Worm (Caenorhabditis elegans) whole organism, L2 larva: ENCODE data around the gene sdz-21.

ENCODE experiments used
- F13H6.1 ChIP-seq: sonication (generic microtip); optimal IDR thresholded peaks from 2 replicates; lab custom pipeline; 2016; ENCODE audit warnings: missing genetic modification characterization, missing compliant biosample characterization
- R02D3.7 ChIP-seq: fragments of 150-350 bp; optimal IDR thresholded peaks from 2 replicates; lab custom pipeline; 2014; ENCODE audit warnings: missing biosample characterization, missing genetic modification characterization
- Y55F3AM.14 ChIP-seq: fragments of 200-800 bp; sonication (Bioruptor generic); optimal IDR thresholded peaks from 2 replicates; lab custom pipeline; 2018; ENCODE audit warnings: mild to moderate bottlenecking, missing genetic modification characterization, missing compliant biosample characterization
- ZK546.5 ChIP-seq: sonication (generic microtip); optimal IDR thresholded peaks from 2 replicates; lab custom pipeline; 2017; ENCODE audit warnings: missing biosample characterization, missing genetic modification characterization
- alr-1 ChIP-seq: fragments of 150-350 bp; optimal IDR thresholded peaks from 2 replicates; lab custom pipeline; 2014; ENCODE audit warnings: missing biosample characterization, missing genetic modification characterization
- ama-1 ChIP-seq: fragments of 150-350 bp; optimal IDR thresholded peaks from 2 replicates; lab custom pipeline; 2018; ENCODE audit warnings: inconsistent platforms
- blmp-1 ChIP-seq: sonication (generic microtip); optimal IDR thresholded peaks from 2 replicates; lab custom pipeline; 2017; ENCODE audit warnings: missing genetic modification characterization, mild to moderate bottlenecking, missing compliant biosample characterization, antibody characterized with exemption, moderate library complexity; ENCODE audit not compliant: insufficient read depth
- ceh-16 ChIP-seq: fragments of 150-350 bp; optimal IDR thresholded peaks from 2 replicates; lab custom pipeline; 2014; ENCODE audit warnings: missing biosample characterization, missing genetic modification characterization
- ceh-82 ChIP-seq: fragments of 150-350 bp; optimal IDR thresholded peaks from 2 replicates; lab custom pipeline; 2014; ENCODE audit warnings: missing biosample characterization, missing genetic modification characterization
- dmd-4 ChIP-seq: sonication (generic microtip); optimal IDR thresholded peaks from 2 replicates; lab custom pipeline; 2017; ENCODE audit warnings: missing biosample characterization, missing genetic modification characterization
- egl-27 ChIP-seq: sonication (generic microtip); optimal IDR thresholded peaks from 3 replicates; lab custom pipeline; 2017; ENCODE audit warnings: missing biosample characterization, missing genetic modification reagents, missing genetic modification characterization
- elt-1 ChIP-seq: fragments of 150-350 bp; optimal IDR thresholded peaks from 2 replicates; lab custom pipeline; 2014; ENCODE audit warnings: missing biosample characterization, missing genetic modification characterization
- elt-3 ChIP-seq: sonication (generic microtip); optimal IDR thresholded peaks from 2 replicates; lab custom pipeline; 2017; ENCODE audit warnings: missing biosample characterization, missing genetic modification characterization
- fos-1 ChIP-seq: fragments of 150-350 bp; optimal IDR thresholded peaks from 2 replicates; lab custom pipeline; 2014; ENCODE audit warnings: missing biosample characterization, missing genetic modification characterization
- gmeb-1 ChIP-seq: fragments of 150-350 bp; optimal IDR thresholded peaks from 2 replicates; lab custom pipeline; 2014; ENCODE audit warnings: missing biosample characterization, missing genetic modification characterization
- lin-11 ChIP-seq: fragments of 150-350 bp; sonication (generic microtip); optimal IDR thresholded peaks from 2 replicates; lab custom pipeline; 2014; ENCODE audit warnings: missing biosample characterization, missing genetic modification characterization, inconsistent platforms, mixed read lengths
- lin-13 ChIP-seq: fragments of 150-350 bp; optimal IDR thresholded peaks from 2 replicates; lab custom pipeline; 2014; ENCODE audit warnings: missing biosample characterization, missing genetic modification reagents, missing genetic modification characterization
- lin-39 ChIP-seq: fragments of 150-350 bp; optimal IDR thresholded peaks from 2 replicates; lab custom pipeline; 2014; ENCODE audit warnings: missing biosample characterization, missing genetic modification reagents, missing genetic modification characterization
- lsy-2 ChIP-seq, 2 experiments: fragments of 150-350 bp in 1 of 2; sonication (generic microtip) in 1 of 2; optimal IDR thresholded peaks; 2 replicates each; lab custom pipeline; 2014 to 2017; ENCODE audit warnings: missing biosample characterization in 2 of 2, missing genetic modification characterization in 2 of 2
- mbf-1 ChIP-seq: sonication (generic microtip); optimal IDR thresholded peaks from 2 replicates; lab custom pipeline; 2017; ENCODE audit warnings: missing biosample characterization, missing genetic modification characterization
- mdl-1 ChIP-seq, 2 experiments: fragments of 150-350 bp in 1 of 2; sonication (generic microtip) in 1 of 2; optimal IDR thresholded peaks; 2 replicates each; lab custom pipeline; 2017; ENCODE audit warnings: missing biosample characterization in 2 of 2, missing genetic modification characterization in 2 of 2
- nhr-12 ChIP-seq: fragments of 150-350 bp; optimal IDR thresholded peaks from 2 replicates; lab custom pipeline; 2014; ENCODE audit warnings: missing biosample characterization, missing genetic modification characterization
- nhr-129 ChIP-seq: fragments of 150-350 bp; optimal IDR thresholded peaks from 2 replicates; lab custom pipeline; 2014; ENCODE audit warnings: missing biosample characterization, missing genetic modification characterization
- nhr-21 ChIP-seq: fragments of 150-350 bp; optimal IDR thresholded peaks from 2 replicates; lab custom pipeline; 2014; ENCODE audit warnings: missing biosample characterization, missing genetic modification characterization
- nhr-237 ChIP-seq: fragments of 150-350 bp; optimal IDR thresholded peaks from 2 replicates; lab custom pipeline; 2014; ENCODE audit warnings: missing biosample characterization, missing genetic modification characterization
- nhr-6 ChIP-seq: fragments of 150-350 bp; optimal IDR thresholded peaks from 2 replicates; lab custom pipeline; 2014; ENCODE audit warnings: missing biosample characterization, missing genetic modification characterization
- peb-1 ChIP-seq: fragments of 150-350 bp; optimal IDR thresholded peaks from 2 replicates; lab custom pipeline; 2014; ENCODE audit warnings: missing biosample characterization, missing genetic modification characterization
- sem-4 ChIP-seq: fragments of 150-350 bp; optimal IDR thresholded peaks from 2 replicates; lab custom pipeline; 2014; ENCODE audit warnings: missing biosample characterization, missing genetic modification reagents, missing genetic modification characterization
- skn-1 ChIP-seq: sonication (generic microtip); optimal IDR thresholded peaks from 2 replicates; lab custom pipeline; 2017; ENCODE audit warnings: missing biosample characterization, missing genetic modification characterization
- sma-3 ChIP-seq: sonication (generic microtip); optimal IDR thresholded peaks from 2 replicates; lab custom pipeline; 2016; ENCODE audit warnings: missing genetic modification reagents, missing genetic modification characterization, missing compliant biosample characterization
- sma-9 ChIP-seq, 2 experiments: fragments of 150-350 bp in 1 of 2; sonication (generic microtip) in 1 of 2; optimal IDR thresholded peaks; 2 replicates each; lab custom pipeline; 2014 to 2016; ENCODE audit warnings: missing genetic modification characterization in 2 of 2, mild to moderate bottlenecking in 1 of 2, missing biosample characterization in 1 of 2, missing compliant biosample characterization in 1 of 2, missing genetic modification reagents in 1 of 2, moderate library complexity in 1 of 2
- snpc-4 ChIP-seq: fragments of 150-350 bp; optimal IDR thresholded peaks from 2 replicates; lab custom pipeline; 2014; ENCODE audit warnings: missing biosample characterization, missing genetic modification characterization
- unc-39 ChIP-seq: fragments of 150-350 bp; optimal IDR thresholded peaks from 2 replicates; lab custom pipeline; 2014; ENCODE audit warnings: missing biosample characterization, missing genetic modification characterization
- unc-62 ChIP-seq: fragments of 150-350 bp; optimal IDR thresholded peaks from 2 replicates; lab custom pipeline; 2014; ENCODE audit warnings: missing biosample characterization, missing genetic modification reagents, missing genetic modification characterization
- zag-1 ChIP-seq: fragments of 150-350 bp; optimal IDR thresholded peaks from 2 replicates; lab custom pipeline; 2014; ENCODE audit warnings: missing biosample characterization, missing genetic modification characterization
- ztf-4 ChIP-seq: fragments of 150-350 bp; optimal IDR thresholded peaks from 2 replicates; lab custom pipeline; 2014; ENCODE audit warnings: missing biosample characterization, missing genetic modification characterization

sdz-21 gene

DNA sequence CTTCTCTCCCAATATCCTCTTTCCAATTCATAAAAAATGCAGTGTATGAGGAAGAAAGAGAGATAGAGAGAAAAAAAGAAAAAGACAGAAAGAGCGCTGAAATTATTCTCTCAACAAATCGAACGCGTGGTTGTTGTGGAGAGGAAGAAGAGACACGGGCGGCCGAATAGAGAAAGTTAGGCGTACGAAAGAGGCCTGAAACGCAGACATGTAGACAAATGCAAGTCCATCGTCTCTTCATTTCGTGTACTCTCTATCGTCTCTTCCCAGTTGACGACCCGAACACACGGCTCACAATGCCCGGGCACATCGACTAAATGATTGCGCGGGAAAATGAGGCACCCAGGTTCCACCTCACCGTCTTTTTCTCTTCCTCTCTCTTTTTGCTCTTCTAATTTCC, 35.6 kb downstream of the sdz-21 start (continued):
- no peak for TF ChIP-seq ceh-16 (tag; lab: Kevin White, UChicago)
- TF ChIP-seq nhr-21 (tag; lab: Kevin White, UChicago), result peak; percentile 58
- TF ChIP-seq nhr-129 (tag; lab: Kevin White, UChicago), result peak; percentile 84
- peak; percentile 7 for TF ChIP-seq Y55F3AM.14 (GFP tag; lab: Kevin White, UChicago)
- peak; percentile 82 for TF ChIP-seq sma-9 (GFP tag; optimal IDR thresholded peaks at IDR 0.05; lab: Kevin White, UChicago)
- TF ChIP-seq sma-9 (tag; optimal IDR thresholded peaks at IDR 0.05; lab: Kevin White, UChicago), result no peak
- peak; percentile 59 for TF ChIP-seq sem-4 (tag; lab: Kevin White, UChicago)
- TF ChIP-seq nhr-12 (tag; lab: Kevin White, UChicago), result no peak
- no peak for TF ChIP-seq ama-1 (lab: Kevin White, UChicago)
- peak; percentile 21 for TF ChIP-seq zag-1 (tag; lab: Kevin White, UChicago)
- no peak for TF ChIP-seq elt-3 (tag; lab: Kevin White, UChicago)
- peak; percentile 41 for TF ChIP-seq sma-3 (GFP tag; lab: Kevin White, UChicago)
- no peak for TF ChIP-seq mbf-1 (tag; lab: Kevin White, UChicago)
- TF ChIP-seq peb-1 (tag; lab: Kevin White, UChicago), result no peak
- TF ChIP-seq F13H6.1, result peak; percentile 85
- peak; percentile 78 for TF ChIP-seq blmp-1 (tag; lab: Kevin White, UChicago)

DNA sequence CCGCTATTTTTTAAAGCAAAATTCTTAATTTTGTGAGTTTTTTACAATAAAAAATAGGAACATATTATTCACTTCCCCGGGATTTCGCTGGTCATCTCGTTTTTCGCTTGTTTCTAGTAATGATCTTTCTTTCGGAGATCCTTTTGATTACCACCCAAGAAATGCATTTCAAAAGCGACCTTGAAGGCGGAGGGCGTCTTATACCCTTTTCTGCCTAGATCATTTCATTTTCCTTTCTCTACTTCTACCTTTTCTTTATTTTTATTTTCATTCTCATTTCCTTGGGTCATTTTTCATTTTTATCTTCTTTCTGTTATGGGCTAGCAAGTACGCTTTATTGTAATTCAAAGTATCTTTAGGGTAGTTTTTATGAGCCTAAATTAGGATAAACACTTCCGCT, 36.7 kb downstream of the sdz-21 start:
- TF ChIP-seq R02D3.7 (tag; lab: Kevin White, UChicago) (no peak), lsy-2 (tag; optimal IDR thresholded peaks at IDR 0.05; lab: Kevin White, UChicago) (no peak), ztf-4 (tag; lab: Kevin White, UChicago) (peak; percentile 4), lin-13 (GFP tag; lab: Kevin White, UChicago) (no peak), peb-1 (tag; lab: Kevin White, UChicago) (no peak), nhr-6 (tag; lab: Kevin White, UChicago) (no peak), ceh-82 (no peak), gmeb-1 (tag; lab: Kevin White, UChicago) (no peak), ZK546.5 (tag; lab: Kevin White, UChicago) (no peak)

DNA sequence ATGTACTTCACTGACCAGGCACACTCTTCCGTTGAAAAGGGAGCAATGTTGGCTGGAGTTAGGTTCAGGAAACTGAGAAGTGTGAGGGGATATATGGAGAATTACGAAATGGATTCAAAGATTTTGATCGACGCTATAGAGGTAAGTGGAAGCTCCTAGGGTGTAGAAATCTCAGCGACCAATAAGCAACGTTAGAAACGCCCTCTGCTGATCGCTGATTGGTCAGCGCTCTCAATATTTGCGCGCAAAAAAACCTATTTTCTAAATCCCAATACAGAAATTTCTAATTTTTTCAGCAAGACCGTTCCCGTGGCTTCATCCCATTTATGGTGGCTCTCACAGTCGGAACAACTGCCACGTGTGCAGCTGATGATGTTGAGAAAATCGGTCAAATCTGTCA, 41.2 kb downstream of the sdz-21 start:
- TF ChIP-seq dmd-4 (tag; lab: Kevin White, UChicago) (no peak), nhr-237 (no peak), sma-3 (GFP tag; lab: Kevin White, UChicago) (no peak), R02D3.7 (tag; lab: Kevin White, UChicago) (no peak), ceh-82 (no peak), nhr-12 (tag; lab: Kevin White, UChicago) (no peak), egl-27 (tag; lab: Kevin White, UChicago) (no peak), fos-1 (tag; lab: Kevin White, UChicago) (no peak), unc-39 (tag; lab: Kevin White, UChicago) (no peak), unc-62 (GFP tag; lab: Kevin White, UChicago) (no peak), nhr-6 (tag; lab: Kevin White, UChicago) (no peak), sem-4 (tag; lab: Kevin White, UChicago) (no peak), peb-1 (tag; lab: Kevin White, UChicago) (no peak), mdl-1 (tag; optimal IDR thresholded peaks at IDR 0.05; lab: Kevin White, UChicago) (no peak), lin-11 (tag; lab: Kevin White, UChicago) (no peak), alr-1 (tag; lab: Kevin White, UChicago) (no peak), lin-39 (tag; lab: Kevin White, UChicago) (no peak), lin-13 (GFP tag; lab: Kevin White, UChicago) (no peak), F13H6.1 (no peak), snpc-4 (tag; lab: Kevin White, UChicago) (no peak)

- TF ChIP-seq nhr-6 (tag; lab: Kevin White, UChicago), result no peak
- no peak for TF ChIP-seq F13H6.1
- no peak for TF ChIP-seq skn-1 (tag; lab: Kevin White, UChicago)
- no peak for TF ChIP-seq snpc-4 (tag; lab: Kevin White, UChicago)
- TF ChIP-seq lsy-2 (tag; optimal IDR thresholded peaks at IDR 0.05; lab: Kevin White, UChicago), result no peak
- no peak for TF ChIP-seq elt-1 (tag; lab: Kevin White, UChicago)
- TF ChIP-seq sem-4 (tag; lab: Kevin White, UChicago), result no peak
These were observed 42.2 kb downstream of the sdz-21 start, which contains the start of gene basl-1 for ce11 chrIII:5614648-5615047. TSS of gene basl-1 (plus strand) at chrIII:5614948.
